Worm (Caenorhabditis elegans): Measurements from ENCODE around the gene hrde-1.

The hrde-1 gene

DNA sequence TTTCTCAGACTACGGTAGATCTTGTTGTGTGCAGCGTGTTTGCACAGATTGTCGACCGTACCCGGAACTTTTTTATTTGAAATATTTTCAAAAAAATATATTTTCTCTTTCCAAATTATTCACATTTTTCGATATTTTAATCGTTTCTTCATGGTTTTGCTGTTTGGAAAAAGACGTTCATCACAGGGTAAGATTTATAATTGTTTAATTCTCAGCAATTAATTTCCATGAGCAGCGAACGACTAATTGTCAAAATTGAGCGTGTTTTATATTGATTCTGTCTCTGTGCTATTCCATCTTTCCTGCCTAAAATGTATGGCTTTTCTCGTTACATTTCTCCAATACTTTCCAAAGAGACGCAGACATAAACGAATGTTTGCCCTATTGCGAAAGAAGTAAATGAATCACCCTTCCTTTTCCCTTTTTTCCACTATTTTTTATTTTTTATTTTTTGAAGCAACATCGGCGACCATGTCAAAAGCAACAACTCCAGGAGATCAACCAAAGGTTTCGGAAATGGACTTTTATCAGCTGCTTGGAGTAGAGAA lies 15.2 kb upstream of the hrde-1 start, which contains the start of gene dnj-16 (continued):
- TF ChIP-seq zfp-3 (GFP tag; conservative IDR thresholded peaks at IDR 0.05) (no peak), F49E8.2 (tag; optimal IDR thresholded peaks at IDR 0.05; ENCODE audit: borderline replicate concordance) (no peak), duxl-1 (tag; optimal IDR thresholded peaks at IDR 0.05; ENCODE audit: poor library complexity) (no peak), mes-2 (tag; optimal IDR thresholded peaks at IDR 0.05; ENCODE audit: poor library complexity, severe bottlenecking) (peak; percentile 68), nhr-48 (tag; optimal IDR thresholded peaks at IDR 0.05) (no peak), rbr-2 (tag; optimal IDR thresholded peaks at IDR 0.05) (no peak), lin-29 (GFP tag; IDR thresholded peaks at IDR 0.05) (no peak), Y48G9A.11 (GFP tag; IDR thresholded peaks at IDR 0.05) (no peak), nhr-42 (GFP tag; IDR thresholded peaks at IDR 0.05) (no peak), nhr-6 (tag; optimal IDR thresholded peaks at IDR 0.05) (peak; percentile 79), dpl-1 (GFP tag; optimal IDR thresholded peaks at IDR 0.05) (peak; percentile 1), madf-5 (GFP tag; IDR thresholded peaks at IDR 0.05) (no peak), lin-39 (tag; optimal IDR thresholded peaks at IDR 0.05) (no peak), F26F4.8 (GFP tag; conservative IDR thresholded peaks at IDR 0.05) (no peak), zip-11 (GFP tag; IDR thresholded peaks at IDR 0.05) (no peak), D1046.2 (GFP tag; IDR thresholded peaks at IDR 0.05) (no peak), R02D3.7 (tag; optimal IDR thresholded peaks at IDR 0.05) (no peak), dmd-8 (GFP tag; IDR thresholded peaks at IDR 0.05) (no peak), egl-27 (tag; optimal IDR thresholded peaks at IDR 0.05) (no peak), nhr-28 (tag; optimal IDR thresholded peaks at IDR 0.05) (peak; percentile 34), daf-8 (GFP tag; IDR thresholded peaks at IDR 0.05) (no peak), gei-8 (GFP tag; optimal IDR thresholded peaks at IDR 0.05) (no peak), ceh-20 (GFP tag; IDR thresholded peaks at IDR 0.05) (no peak), tag-97 (GFP tag; IDR thresholded peaks at IDR 0.05) (no peak), snpc-1.2 (GFP tag; IDR thresholded peaks at IDR 0.05) (no peak), zfp-2 (tag; optimal IDR thresholded peaks at IDR 0.05) (no peak), unc-62 (GFP tag; optimal IDR thresholded peaks at IDR 0.05 in 1 of 2) (no peak), unc-62 (tag; optimal IDR thresholded peaks at IDR 0.05) (no peak), nhr-102 (tag; optimal IDR thresholded peaks at IDR 0.05) (no peak), hlh-30 (tag; optimal IDR thresholded peaks at IDR 0.05; ENCODE audit: insufficient read depth) (no peak), egl-43 (GFP tag; IDR thresholded peaks at IDR 0.05) (no peak), mep-1 (tag; optimal IDR thresholded peaks at IDR 0.05) (peak; percentile 49), madf-9 (GFP tag; conservative IDR thresholded peaks at IDR 0.05) (0 out of 2 replicates have a peak, but pooled peaks have one; percentile 24), hmg-1.1 (GFP tag; IDR thresholded peaks at IDR 0.05) (no peak), dve-1 (tag; optimal IDR thresholded peaks at IDR 0.05; ENCODE audit: insufficient read depth) (peak; percentile 60), vab-7 (GFP tag; IDR thresholded peaks at IDR 0.05) (no peak), lin-13 (GFP tag; optimal IDR thresholded peaks at IDR 0.05) (peak; percentile 10), skn-1 (tag; optimal IDR thresholded peaks at IDR 0.05) (no peak), hlh-11 (tag; optimal IDR thresholded peaks at IDR 0.05) (peak; percentile 34), nhr-111 (GFP tag; optimal IDR thresholded peaks at IDR 0.05) (no peak), ztf-11 (tag; optimal IDR thresholded peaks at IDR 0.05) (no peak), ceh-44 (GFP tag; IDR thresholded peaks at IDR 0.05) (no peak), nhr-11 (tag; optimal IDR thresholded peaks at IDR 0.05) (no peak), spr-1 (tag; optimal IDR thresholded peaks at IDR 0.05) (no peak), mdt-29 (GFP tag; IDR thresholded peaks at IDR 0.05) (no peak), nhr-10 (tag; optimal IDR thresholded peaks at IDR 0.05) (no peak), ctbp-1 (GFP tag; IDR thresholded peaks at IDR 0.05) (no peak), unc-130 (GFP tag; optimal IDR thresholded peaks at IDR 0.05) (no peak), daf-16 (GFP tag; optimal IDR thresholded peaks at IDR 0.05) (no peak), daf-16 (tag; optimal IDR thresholded peaks at IDR 0.05) (peak; percentile 17), aha-1 (tag) (no peak), php-3 (GFP tag; IDR thresholded peaks at IDR 0.05) (no peak)
